Worm (Caenorhabditis elegans) whole organism, L1 larva: ENCODE results near the gene daf-14.

Source experiments
- C04F5.9 ChIP-seq: sonication (generic microtip); optimal IDR thresholded peaks from 2 replicates; lab custom pipeline; 2016; ENCODE audit warnings: missing genetic modification characterization, missing compliant biosample characterization
- C16A3.4 ChIP-seq: fragments of 150-350 bp; optimal IDR thresholded peaks from 2 replicates; lab custom pipeline; 2014; ENCODE audit warnings: missing biosample characterization, missing genetic modification characterization
- C34B4.2 ChIP-seq: sonication (generic microtip); optimal IDR thresholded peaks from 2 replicates; lab custom pipeline; 2017; ENCODE audit warnings: mild to moderate bottlenecking, missing genetic modification characterization, missing compliant biosample characterization
- blmp-1 ChIP-seq: fragments of 150-350 bp; optimal IDR thresholded peaks from 2 replicates; lab custom pipeline; 2014; ENCODE audit warnings: missing biosample characterization, missing genetic modification characterization
- ceh-82 ChIP-seq, 3 experiments: fragments of 150-350 bp in 1 of 3; sonication (generic microtip) in 2 of 3; optimal IDR thresholded peaks; 2 replicates each; lab custom pipeline; 2014 to 2017; ENCODE audit warnings: missing biosample characterization in 3 of 3, missing genetic modification characterization in 3 of 3
- ces-1 ChIP-seq: fragments of 150-350 bp; optimal IDR thresholded peaks from 2 replicates; lab custom pipeline; 2014; ENCODE audit warnings: missing biosample characterization, missing genetic modification reagents, missing genetic modification characterization
- dpl-1 ChIP-seq, 3 experiments: fragments of 150-350 bp in 2 of 3; sonication (generic microtip) in 1 of 3; optimal IDR thresholded peaks; 2 replicates each; lab custom pipeline; 2014 to 2017; ENCODE audit warnings: missing biosample characterization in 3 of 3, missing genetic modification characterization in 3 of 3, missing genetic modification reagents in 3 of 3
- dsc-1 ChIP-seq: sonication (generic microtip); optimal IDR thresholded peaks from 2 replicates; lab custom pipeline; 2016; ENCODE audit warnings: mild to moderate bottlenecking, missing genetic modification characterization, missing compliant biosample characterization
- efl-1 ChIP-seq, 4 experiments: fragments of 150-350 bp; optimal IDR thresholded peaks in 3 of 4; peaks in 1 of 4; 1 replicate in 1 of 4; 2 replicates in 3 of 4; lab custom pipeline; 2014; ENCODE audit warnings: missing biosample characterization in 2 of 4, missing genetic modification characterization in 2 of 4, missing genetic modification reagents in 2 of 4
- efl-3 ChIP-seq: fragments of 200-800 bp; sonication (Bioruptor generic); optimal IDR thresholded peaks from 2 replicates; lab custom pipeline; 2018; ENCODE audit warnings: mild to moderate bottlenecking, missing genetic modification characterization, missing compliant biosample characterization
- egl-13 ChIP-seq: sonication (generic microtip); optimal IDR thresholded peaks from 2 replicates; lab custom pipeline; 2016; ENCODE audit warnings: missing genotype, missing genetic modification reagents, missing genetic modification characterization, missing compliant biosample characterization
- elt-3 ChIP-seq, 6 experiments: fragments of 150-350 bp in 1 of 6; sonication (generic microtip); optimal IDR thresholded peaks; 2 replicates each; lab custom pipeline; 2017 to 2018; ENCODE audit warnings: missing biosample characterization in 6 of 6, missing genetic modification characterization in 6 of 6, inconsistent platforms in 1 of 6
- fkh-8 ChIP-seq: sonication (generic microtip); optimal IDR thresholded peaks from 2 replicates; lab custom pipeline; 2016; ENCODE audit warnings: mild to moderate bottlenecking, missing genetic modification characterization, missing compliant biosample characterization
- fos-1 ChIP-seq: fragments of 150-350 bp; optimal IDR thresholded peaks from 2 replicates; lab custom pipeline; 2014; ENCODE audit warnings: missing biosample characterization, missing genetic modification characterization
- grh-1 ChIP-seq: fragments of 200-800 bp; sonication (Bioruptor generic); IDR thresholded peaks from 2 replicates; pipeline ENCODE4 v1.3.6; 2022; ENCODE audit warnings: missing genetic modification reagents, missing genetic modification characterization, missing compliant biosample characterization
- irx-1 ChIP-seq: sonication (generic microtip); optimal IDR thresholded peaks from 2 replicates; lab custom pipeline; 2016; ENCODE audit warnings: missing genetic modification characterization, missing compliant biosample characterization
- isw-1 ChIP-seq: fragments of 200-800 bp; sonication (Bioruptor generic); IDR thresholded peaks from 2 replicates; pipeline ENCODE4 v1.3.6; 2022; ENCODE audit warnings: missing genetic modification characterization, missing compliant biosample characterization
- lin-13 ChIP-seq: fragments of 150-350 bp; optimal IDR thresholded peaks from 2 replicates; lab custom pipeline; 2014; ENCODE audit warnings: missing biosample characterization, missing genetic modification reagents, missing genetic modification characterization
- lin-14 ChIP-seq: fragments of 200-800 bp; sonication (Bioruptor generic); optimal IDR thresholded peaks from 2 replicates; lab custom pipeline; 2018; ENCODE audit warnings: mild to moderate bottlenecking, missing genetic modification characterization, moderate library complexity, missing compliant biosample characterization
- lin-35 ChIP-seq, 2 experiments: fragments of 150-350 bp; optimal IDR thresholded peaks; 2 replicates each; lab custom pipeline; 2014; ENCODE audit warnings: missing biosample characterization in 2 of 2, missing genetic modification characterization in 2 of 2, missing genetic modification reagents in 2 of 2
- lin-39 ChIP-seq: fragments of 150-350 bp; optimal IDR thresholded peaks from 2 replicates; lab custom pipeline; 2014; ENCODE audit warnings: missing biosample characterization, missing genetic modification reagents, missing genetic modification characterization
- lsy-2 ChIP-seq, 2 experiments: fragments of 150-350 bp; optimal IDR thresholded peaks; 2 replicates each; lab custom pipeline; 2014; ENCODE audit warnings: missing biosample characterization in 2 of 2, missing genetic modification characterization in 2 of 2
- mdl-1 ChIP-seq, 2 experiments: fragments of 150-350 bp; optimal IDR thresholded peaks; 2 replicates each; lab custom pipeline; 2014 to 2017; ENCODE audit warnings: missing biosample characterization in 2 of 2, missing genetic modification characterization in 2 of 2, inconsistent platforms in 1 of 2
- mep-1 ChIP-seq: fragments of 150-350 bp; optimal IDR thresholded peaks from 2 replicates; lab custom pipeline; 2014; ENCODE audit warnings: missing biosample characterization, missing genetic modification characterization
- nhr-11 ChIP-seq: fragments of 150-350 bp; optimal IDR thresholded peaks from 2 replicates; lab custom pipeline; 2014; ENCODE audit warnings: missing biosample characterization, missing genetic modification characterization
- nhr-12 ChIP-seq: sonication (generic microtip); optimal IDR thresholded peaks from 2 replicates; lab custom pipeline; 2017; ENCODE audit warnings: missing biosample characterization, missing genetic modification characterization
- nhr-19 ChIP-seq: fragments of 200-800 bp; sonication (Bioruptor generic); conservative IDR thresholded peaks from 2 replicates; pipeline ENCODE4 v1.3.6; 2022; ENCODE audit warnings: missing genetic modification characterization, missing compliant biosample characterization
- nhr-20 ChIP-seq: sonication (generic microtip); optimal IDR thresholded peaks from 2 replicates; lab custom pipeline; 2016; ENCODE audit warnings: mild to moderate bottlenecking, missing genetic modification characterization, missing compliant biosample characterization
- nhr-47 ChIP-seq: sonication (generic microtip); optimal IDR thresholded peaks from 2 replicates; lab custom pipeline; 2016; ENCODE audit warnings: mild to moderate bottlenecking, missing genetic modification characterization, moderate library complexity, missing compliant biosample characterization
- nhr-71 ChIP-seq: sonication (generic microtip); optimal IDR thresholded peaks from 2 replicates; lab custom pipeline; 2016; ENCODE audit warnings: mild to moderate bottlenecking, missing genetic modification characterization, moderate library complexity, missing compliant biosample characterization
- nhr-77 ChIP-seq: fragments of 150-350 bp; optimal IDR thresholded peaks from 2 replicates; lab custom pipeline; 2014; ENCODE audit warnings: missing biosample characterization, missing genetic modification characterization
- nhr-85 ChIP-seq: sonication (generic microtip); peaks from one replicate; lab custom pipeline; 2016; ENCODE audit warnings: missing genetic modification characterization, inconsistent platforms, missing compliant biosample characterization
- nhr-90 ChIP-seq: sonication (generic microtip); optimal IDR thresholded peaks from 2 replicates; lab custom pipeline; 2016; ENCODE audit warnings: mild to moderate bottlenecking, missing genetic modification characterization, missing compliant biosample characterization; ENCODE audit not compliant: poor library complexity
- rnt-1 ChIP-seq: sonication (generic microtip); optimal IDR thresholded peaks from 2 replicates; lab custom pipeline; 2016; ENCODE audit warnings: mild to moderate bottlenecking, missing genetic modification characterization, moderate library complexity, missing compliant biosample characterization
- skn-1 ChIP-seq: fragments of 150-350 bp; optimal IDR thresholded peaks from 2 replicates; lab custom pipeline; 2014; ENCODE audit warnings: missing biosample characterization, missing genetic modification characterization
- snpc-4 ChIP-seq: fragments of 150-350 bp; optimal IDR thresholded peaks from 2 replicates; lab custom pipeline; 2014; ENCODE audit warnings: missing biosample characterization, missing genetic modification characterization
- snu-23 ChIP-seq: sonication (generic microtip); optimal IDR thresholded peaks from 2 replicates; lab custom pipeline; 2016; ENCODE audit warnings: missing genetic modification characterization, missing compliant biosample characterization
- sptf-1 ChIP-seq: fragments of 150-350 bp; optimal IDR thresholded peaks from 2 replicates; lab custom pipeline; 2014; ENCODE audit warnings: missing biosample characterization, missing genetic modification characterization
- sup-37 ChIP-seq: fragments of 200-800 bp; sonication (Bioruptor generic); optimal IDR thresholded peaks from 2 replicates; lab custom pipeline; 2018; ENCODE audit warnings: mild to moderate bottlenecking, missing genetic modification characterization, missing compliant biosample characterization
- swsn-7 ChIP-seq: sonication (generic microtip); optimal IDR thresholded peaks from 2 replicates; lab custom pipeline; 2016; ENCODE audit warnings: missing genetic modification characterization, missing compliant biosample characterization
- tbx-2 ChIP-seq: sonication (generic microtip); optimal IDR thresholded peaks from 2 replicates; lab custom pipeline; 2016; ENCODE audit warnings: missing genetic modification characterization, missing compliant biosample characterization
- unc-130 ChIP-seq: fragments of 150-350 bp; optimal IDR thresholded peaks from 2 replicates; lab custom pipeline; 2017; ENCODE audit warnings: missing biosample characterization, missing genetic modification characterization, inconsistent platforms
- unc-86 ChIP-seq: sonication (generic microtip); optimal IDR thresholded peaks from 2 replicates; lab custom pipeline; 2016; ENCODE audit warnings: missing genetic modification characterization, missing compliant biosample characterization
- vab-15 ChIP-seq: sonication (generic microtip); optimal IDR thresholded peaks from 2 replicates; lab custom pipeline; 2017; ENCODE audit warnings: missing genotype, mild to moderate bottlenecking, missing genetic modification characterization, missing compliant biosample characterization
- xbp-1 ChIP-seq: sonication (generic microtip); optimal IDR thresholded peaks from 2 replicates; lab custom pipeline; 2016; ENCODE audit warnings: missing genetic modification characterization, missing compliant biosample characterization
- zag-1 ChIP-seq: fragments of 150-350 bp; optimal IDR thresholded peaks from 2 replicates; lab custom pipeline; 2014; ENCODE audit warnings: missing biosample characterization, missing genetic modification characterization
- ztf-4 ChIP-seq: fragments of 150-350 bp; optimal IDR thresholded peaks from 2 replicates; lab custom pipeline; 2014; ENCODE audit warnings: missing biosample characterization, missing genetic modification characterization

The daf-14 gene

ce11 chrIV:10222122-10222589, 28.3 kb upstream of the daf-14 start, which contains the start of gene C24F3.2:
TSS of gene C24F3.2 (plus strand) at chrIV:10222539.
- peak; percentile 41 to 79 for TF ChIP-seq efl-1 (optimal IDR thresholded peaks at IDR 0.05; lab: Kevin White, UChicago)
- peak; percentile 80 to 97 for TF ChIP-seq efl-1 (GFP tag; optimal IDR thresholded peaks at IDR 0.05 in 1 of 2; lab: Kevin White, UChicago)
- TF ChIP-seq nhr-77 (tag; lab: Kevin White, UChicago), result peak; percentile 38
- TF ChIP-seq nhr-20 (tag; lab: Kevin White, UChicago), result peak; percentile 80
- peak; percentile 45 for TF ChIP-seq sup-37
- TF ChIP-seq dpl-1 (GFP tag; optimal IDR thresholded peaks at IDR 0.05; lab: Kevin White, UChicago), result peak; percentile 60 to 85 (median 74)
- TF ChIP-seq xbp-1, result peak; percentile 64
- peak; percentile 26 for TF ChIP-seq unc-86 (tag; lab: Kevin White, UChicago)
- peak; percentile 52 for TF ChIP-seq vab-15 (tag; lab: Kevin White, UChicago)
- TF ChIP-seq isw-1 (GFP tag; lab: Robert Waterston, UW), result peak; percentile 16; the same call in 1 of the 2 replicates
- peak; percentile 71 for TF ChIP-seq blmp-1 (tag; lab: Kevin White, UChicago)
- TF ChIP-seq nhr-47, result peak; percentile 64
- no peak for TF ChIP-seq ces-1 (GFP tag; lab: Kevin White, UChicago)
- peak; percentile 81 for TF ChIP-seq nhr-71 (tag; lab: Kevin White, UChicago)
- peak; percentile 56 for TF ChIP-seq nhr-90 (tag; lab: Kevin White, UChicago)
- peak in 1 of 3 experiments; percentile 29 for TF ChIP-seq ceh-82 (tag; optimal IDR thresholded peaks at IDR 0.05; lab: Kevin White, UChicago)
- no peak for TF ChIP-seq C04F5.9 (tag; lab: Kevin White, UChicago)
- TF ChIP-seq ztf-4 (tag; lab: Kevin White, UChicago), result peak; percentile 48
- peak; percentile 61 for TF ChIP-seq irx-1 (tag; lab: Kevin White, UChicago)
- peak; percentile 67 for TF ChIP-seq swsn-7 (tag; lab: Kevin White, UChicago)
- TF ChIP-seq lsy-2 (tag; optimal IDR thresholded peaks at IDR 0.05; lab: Kevin White, UChicago), result peak; percentile 92 to 97
- TF ChIP-seq lin-13 (GFP tag; lab: Kevin White, UChicago), result peak; percentile 11
- peak; percentile 49 for TF ChIP-seq tbx-2 (tag; lab: Kevin White, UChicago)
- no peak for TF ChIP-seq nhr-11 (tag; lab: Kevin White, UChicago)
- no peak for TF ChIP-seq sptf-1 (tag; lab: Kevin White, UChicago)
- peak; percentile 15 for TF ChIP-seq snpc-4 (tag; lab: Kevin White, UChicago)
- peak; percentile 0 for TF ChIP-seq egl-13 (tag; lab: Kevin White, UChicago)
- peak; percentile 37 for TF ChIP-seq fos-1
- no peak for TF ChIP-seq nhr-12
- no peak for TF ChIP-seq efl-3
- peak; percentile 24 for TF ChIP-seq skn-1
- TF ChIP-seq grh-1, result no peak
- no peak for TF ChIP-seq lin-39 (tag; lab: Kevin White, UChicago)
- peak; percentile 45 for TF ChIP-seq nhr-19 (GFP tag; lab: Robert Waterston, UW)
- peak; percentile 84 for TF ChIP-seq snu-23 (GFP tag; lab: Kevin White, UChicago)
- TF ChIP-seq C34B4.2 (tag; lab: Kevin White, UChicago), result no peak
- TF ChIP-seq elt-3 (tag; optimal IDR thresholded peaks at IDR 0.05; lab: Kevin White, UChicago), result peak in 2 of 6 experiments; percentile 36 to 54
- TF ChIP-seq mdl-1 (tag; optimal IDR thresholded peaks at IDR 0.05; lab: Kevin White, UChicago), result no peak
- peak; percentile 94 for TF ChIP-seq lin-14 (GFP tag; lab: Kevin White, UChicago)
- TF ChIP-seq unc-130 (tag; lab: Kevin White, UChicago), result peak; percentile 42
- peak; percentile 69 for TF ChIP-seq mep-1 (tag; lab: Kevin White, UChicago)
- TF ChIP-seq lin-35 (GFP tag; optimal IDR thresholded peaks at IDR 0.05; lab: Kevin White, UChicago), result peak; percentile 77 to 87
- TF ChIP-seq zag-1 (tag; lab: Kevin White, UChicago), result no peak
- peak; percentile 75 for TF ChIP-seq rnt-1 (tag; lab: Kevin White, UChicago)
- TF ChIP-seq C16A3.4, result peak; percentile 45
- TF ChIP-seq fkh-8, result peak; percentile 69
- TF ChIP-seq nhr-85 (tag; lab: Kevin White, UChicago), result peak; percentile 94
- TF ChIP-seq dsc-1 (tag; lab: Kevin White, UChicago), result peak; percentile 59
